Worm (Caenorhabditis elegans) whole organism, L4/young adult: ENCODE data around the gene C03A3.3.

Experiments
- dao-5 ChIP-seq: sonication (generic microtip); optimal IDR thresholded peaks from 2 replicates; lab custom pipeline; 2016; ENCODE audit warnings: missing genotype, missing genetic modification characterization, moderate library complexity, missing compliant biosample characterization
- him-1 ChIP-seq: sonication (generic microtip); optimal IDR thresholded peaks from 2 replicates; lab custom pipeline; 2016; ENCODE audit warnings: missing genotype, missing genetic modification reagents, missing genetic modification characterization, missing compliant biosample characterization

DNA sequence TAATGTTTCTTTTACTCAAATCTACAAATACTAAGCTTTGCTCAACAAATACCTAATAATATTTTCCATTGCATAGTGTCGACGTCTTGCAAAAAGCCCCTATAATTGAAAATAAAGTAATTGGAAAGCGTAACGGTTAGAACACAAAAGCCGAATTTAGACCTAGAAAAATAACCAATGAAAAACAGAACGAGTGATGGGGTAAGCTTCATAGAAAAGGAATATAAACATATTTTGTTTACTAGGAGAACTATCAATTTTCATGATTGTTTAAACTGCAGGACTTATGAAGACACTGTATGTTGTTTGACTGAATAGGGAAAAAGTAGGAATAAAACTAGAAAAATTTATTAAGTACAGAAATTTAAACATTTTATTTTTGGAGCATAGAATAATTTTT, 17.4 kb upstream of the C03A3.3 start, which contains the start of gene F38B2.3:
- TF ChIP-seq dao-5: no peak
- no peak for TF ChIP-seq him-1 (tag; lab: Kevin White, UChicago)
